Fruit fly (Drosophila melanogaster) whole organism: Measurements from ENCODE around the gene CG6330.

Experiments
- CG8478 ChIP-seq: fragments of >200 bp; optimal IDR thresholded peaks from 2 replicates; lab custom pipeline; 2018; ENCODE audit warnings: inconsistent platforms
- Dll ChIP-seq: fragments of >200 bp; optimal IDR thresholded peaks from 2 replicates; lab custom pipeline; 2017
- EcR ChIP-seq, 2 experiments: fragments of >200 bp; optimal IDR thresholded peaks; 2 replicates each; lab custom pipeline; 2017; ENCODE audit warnings: missing biosample characterization in 2 of 2, missing genetic modification characterization in 2 of 2, missing genetic modification reagents in 2 of 2
- psq ChIP-seq: fragments of >200 bp; optimal IDR thresholded peaks from 2 replicates; lab custom pipeline; 2017
- usp ChIP-seq: fragments of >200 bp; optimal IDR thresholded peaks from 2 replicates; lab custom pipeline; 2017; ENCODE audit warnings: missing biosample characterization, missing genetic modification characterization, mixed read lengths

- TF ChIP-seq EcR (GFP tag; optimal IDR thresholded peaks at IDR 0.05; lab: Kevin White, UChicago): no peak
- no peak for TF ChIP-seq psq (lab: Kevin White, UChicago)
- no peak for TF ChIP-seq Dll
- TF ChIP-seq CG8478 (lab: Kevin White, UChicago): no peak
- no peak for TF ChIP-seq usp
Observed at dm6 chr3R:26899982-26900381, 58.3 kb downstream of the CG6330 start.
